Fruit fly (Drosophila melanogaster): ENCODE data around the gene Nrx-IV.

- TF ChIP-seq Dll (optimal IDR thresholded peaks at IDR 0.05) (no peak), pan (optimal IDR thresholded peaks at IDR 0.05) (no peak), EcR (GFP tag; optimal IDR thresholded peaks at IDR 0.05) (no peak)
Measured at dm6 chr3L:12205848-12206247, 59.5 kb downstream of the Nrx-IV start, which contains the start of gene Tsen54.
